Worm (Caenorhabditis elegans): ENCODE data around the gene ppk-3.

DNA sequence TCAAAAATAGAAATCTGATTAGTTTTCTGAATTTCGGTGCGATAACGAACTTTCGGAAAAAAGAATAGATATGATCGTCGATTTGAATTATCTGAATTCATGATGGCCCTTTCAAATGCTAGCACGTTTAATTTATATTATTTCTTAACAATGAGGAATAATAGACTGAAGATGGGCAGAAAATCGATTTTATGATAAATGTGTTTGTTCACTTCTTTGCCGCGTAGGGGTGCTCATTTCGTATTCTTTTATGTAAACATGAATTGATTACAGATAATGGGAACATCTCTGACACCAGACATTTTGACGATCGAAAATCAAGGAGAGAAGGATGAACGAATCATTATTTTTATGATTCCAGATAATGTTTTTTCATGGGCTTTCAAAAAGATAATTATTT, 2.0 kb upstream of the ppk-3 start, which contains the start of gene F11C1.9:
- TF ChIP-seq nhr-11 (tag; optimal IDR thresholded peaks at IDR 0.05), result no peak
- TF ChIP-seq ama-1 (optimal IDR thresholded peaks at IDR 0.05), result no peak
- no peak for TF ChIP-seq ets-4 (tag; optimal IDR thresholded peaks at IDR 0.05)
- no peak for TF ChIP-seq T23F11.4 (GFP tag; optimal IDR thresholded peaks at IDR 0.05)
- TF ChIP-seq unc-3 (GFP tag; conservative IDR thresholded peaks at IDR 0.05), result no peak
- TF ChIP-seq unc-3 (tag; optimal IDR thresholded peaks at IDR 0.05), result no peak
- no peak for TF ChIP-seq pha-4 (tag; optimal IDR thresholded peaks at IDR 0.05)
- TF ChIP-seq unc-86 (tag; optimal IDR thresholded peaks at IDR 0.05), result no peak

All from whole organism, late embryonic.